Fruit fly (Drosophila melanogaster) Kc167 (cell line): Measurements from ENCODE around the gene CG15601.

Experiments
- Myc ChIP-seq: fragments of >200 bp; optimal IDR thresholded peaks from 2 replicates; lab custom pipeline; 2017; ENCODE audit warnings: missing external identifiers
- Sin3A ChIP-seq: fragments of >200 bp; optimal IDR thresholded peaks from 2 replicates; lab custom pipeline; 2018; ENCODE audit warnings: missing external identifiers
- h ChIP-seq: fragments of >200 bp; optimal IDR thresholded peaks from 3 replicates; lab custom pipeline; 2018; ENCODE audit warnings: missing external identifiers
- insv ChIP-seq: fragments of >200 bp; optimal IDR thresholded peaks from 3 replicates; lab custom pipeline; 2018; ENCODE audit warnings: missing external identifiers
- psq ChIP-seq: fragments of >200 bp; optimal IDR thresholded peaks from 2 replicates; lab custom pipeline; 2017; ENCODE audit warnings: missing external identifiers
- ttk ChIP-seq: sonication (Bioruptor generic); optimal IDR thresholded peaks from 2 replicates; lab custom pipeline; 2017; ENCODE audit warnings: missing external identifiers

Gene CG15601

dm6 chrX:15746682-15747196 is 36.3 kb downstream of the CG15601 start:
- TF ChIP-seq psq (no peak), h (no peak), Myc (lab: Kevin White, UChicago) (no peak), ttk (lab: Kevin White, UChicago) (no peak), insv (lab: Kevin White, UChicago) (no peak)

dm6 chrX:15748945-15749344 is 38.5 kb downstream of the CG15601 start, which contains the start of gene Mvd:
Mvd (plus strand) TSS chrX:15749166.
- TF ChIP-seq Myc (lab: Kevin White, UChicago) (no peak), psq (no peak), insv (lab: Kevin White, UChicago) (no peak), h (no peak), Sin3A (no peak), ttk (lab: Kevin White, UChicago) (no peak)

DNA sequence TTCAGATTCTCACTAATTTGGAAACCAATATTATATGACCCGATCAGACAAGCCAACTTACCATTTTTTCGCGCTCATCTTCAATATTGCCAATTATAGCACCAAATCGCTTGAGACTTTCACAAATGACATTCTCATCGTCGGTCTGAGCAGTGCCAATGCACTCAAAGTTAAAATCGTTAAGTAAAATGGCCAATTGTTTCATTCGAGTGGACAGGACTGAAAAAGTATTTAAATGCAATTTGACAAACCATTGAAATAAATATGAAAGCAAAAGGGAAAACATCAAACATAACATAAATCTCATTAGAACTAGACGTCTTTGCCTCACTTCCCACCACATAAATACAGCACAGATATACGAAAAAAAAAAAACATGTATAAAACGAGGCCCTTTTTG is 45.6 kb downstream of the CG15601 start, which contains the start of gene CG8260:
CG8260 (plus strand) TSS at position 301 of the 400 bp plus-strand sequence.
- TF ChIP-seq Sin3A: no peak
- no peak for TF ChIP-seq insv (lab: Kevin White, UChicago)
- no peak for TF ChIP-seq ttk (lab: Kevin White, UChicago)
- TF ChIP-seq h: no peak
- TF ChIP-seq Myc (lab: Kevin White, UChicago): no peak
- no peak for TF ChIP-seq psq

DNA sequence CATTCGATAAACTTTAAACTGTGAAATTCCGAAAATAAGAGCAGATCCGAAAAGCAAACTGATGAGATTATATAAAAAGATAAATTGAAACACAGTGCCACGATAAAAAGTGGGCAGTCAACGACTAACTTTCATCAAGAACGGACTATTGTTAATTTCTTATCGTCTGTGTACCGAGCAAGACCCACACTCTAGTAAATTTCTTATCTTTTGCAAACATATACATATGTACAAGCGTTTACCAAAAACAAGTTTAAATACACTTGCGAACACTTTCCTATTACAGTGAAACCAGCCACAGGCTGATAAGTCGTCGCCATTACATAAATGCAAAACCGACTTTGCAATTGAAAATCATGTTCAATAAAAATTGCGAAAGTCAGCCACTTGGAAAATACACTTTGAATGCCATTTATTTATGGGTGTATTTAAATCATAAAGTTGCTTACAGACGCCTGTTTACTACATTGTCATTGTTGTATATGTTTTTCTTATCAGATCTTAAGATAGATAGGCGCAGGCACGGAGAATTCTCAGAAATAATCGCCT is 48.3 kb downstream of the CG15601 start:
- TF ChIP-seq Sin3A (no peak), ttk (lab: Kevin White, UChicago) (no peak), Myc (lab: Kevin White, UChicago) (no peak), h (no peak), psq (no peak), insv (lab: Kevin White, UChicago) (no peak)

- TF ChIP-seq ttk (lab: Kevin White, UChicago): no peak
- no peak for TF ChIP-seq psq
- no peak for TF ChIP-seq Sin3A
- TF ChIP-seq h: no peak
- TF ChIP-seq insv (lab: Kevin White, UChicago): no peak
Measured at dm6 chrX:15759752-15760446, 49.5 kb downstream of the CG15601 start.

DNA sequence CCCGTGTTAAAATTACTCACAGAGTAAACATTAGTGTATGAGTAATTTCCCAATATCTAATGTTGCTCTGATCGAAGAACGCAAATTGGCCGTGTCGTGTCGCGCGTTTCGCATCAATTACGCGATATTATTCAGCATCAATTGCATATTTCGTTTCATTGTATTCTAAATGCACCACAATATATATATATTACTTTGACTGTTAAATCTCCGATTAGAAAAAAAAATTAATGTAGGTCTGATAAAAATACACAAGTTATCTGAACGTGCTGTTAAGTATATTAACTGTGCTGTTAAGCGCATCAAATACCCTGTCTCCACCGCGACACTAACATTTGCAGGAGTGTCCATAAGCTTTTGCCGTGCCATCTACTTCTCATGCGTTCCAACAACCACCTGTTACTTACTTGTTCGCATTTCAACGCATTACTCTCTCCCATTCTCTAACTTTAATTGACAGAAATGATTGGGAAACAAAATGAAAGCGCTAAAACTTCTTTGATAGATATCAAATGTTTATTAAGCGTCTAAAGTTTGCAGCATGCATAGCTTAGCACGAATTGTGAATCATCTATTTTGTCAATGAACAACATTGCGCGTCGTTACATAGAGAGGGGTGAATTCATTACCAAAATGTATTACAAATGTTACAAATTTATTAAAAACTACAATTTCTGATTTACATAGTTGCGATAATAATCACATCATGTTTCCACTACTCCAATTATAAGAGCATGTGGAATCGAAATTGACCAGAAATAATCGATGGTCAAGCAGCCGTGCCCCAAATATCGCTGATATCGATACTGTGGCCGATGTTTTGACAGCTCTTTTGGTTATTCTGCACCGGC is 50.2 kb downstream of the CG15601 start, which contains the start of the genes Graf and mRpL3:
Graf (minus strand) TSS at position 287 of the 851 bp plus-strand sequence.
mRpL3 (plus strand) TSS at position 802 of the 851 bp plus-strand sequence.
- TF ChIP-seq psq: no peak
- no peak for TF ChIP-seq Myc (lab: Kevin White, UChicago)
- TF ChIP-seq Sin3A: no peak
- no peak for TF ChIP-seq ttk (lab: Kevin White, UChicago)
- TF ChIP-seq insv (lab: Kevin White, UChicago): no peak
- TF ChIP-seq h: no peak

- TF ChIP-seq Sin3A (no peak), h (no peak), Myc (lab: Kevin White, UChicago) (no peak), insv (lab: Kevin White, UChicago) (no peak), psq (no peak), ttk (lab: Kevin White, UChicago) (no peak)
Measured at dm6 chrX:15761298-15761640, 50.8 kb downstream of the CG15601 start.
